Worm (Caenorhabditis elegans) whole organism, L4 larva: ENCODE results near the gene clec-175.
"Not testable (repeated sequence)": the region's sequence is repeated elsewhere in the genome, so short reads cannot be mapped to it uniquely, and the experiment has no call there.

ENCODE experiments used
- F49E8.2 ChIP-seq: sonication (generic microtip); optimal IDR thresholded peaks from 2 replicates; lab custom pipeline; 2016; ENCODE audit warnings: missing compliant biosample characterization, mild to moderate bottlenecking, missing genetic modification characterization, borderline replicate concordance
- R02D3.7 ChIP-seq: fragments of 150-350 bp; sonication (generic microtip); optimal IDR thresholded peaks from 3 replicates; lab custom pipeline; 2014; ENCODE audit warnings: missing biosample characterization, missing genetic modification characterization
- Y48G9A.11 ChIP-seq: fragments of 200-800 bp; sonication (Bioruptor generic); IDR thresholded peaks from 2 replicates; pipeline ENCODE4 v1.3.6; 2022; ENCODE audit warnings: missing genetic modification reagents, missing genetic modification characterization, missing compliant biosample characterization
- Y5F2A.4 ChIP-seq: fragments of 200-800 bp; sonication (Bioruptor generic); optimal IDR thresholded peaks from 2 replicates; lab custom pipeline; 2018; ENCODE audit warnings: mild to moderate bottlenecking, missing genetic modification characterization, missing compliant biosample characterization
- Y75B8A.6 ChIP-seq: fragments of 200-800 bp; sonication (Bioruptor generic); IDR thresholded peaks from 2 replicates; pipeline ENCODE4 v1.3.6; 2022; ENCODE audit warnings: missing genetic modification reagents, missing genetic modification characterization, missing compliant biosample characterization
- aha-1 ChIP-seq: fragments of 150-350 bp; peaks from one replicate; lab custom pipeline; 2014; ENCODE audit warnings: missing biosample characterization, missing genetic modification characterization
- ama-1 ChIP-seq: fragments of 150-350 bp; optimal IDR thresholded peaks from 2 replicates; lab custom pipeline; 2014; ENCODE audit warnings: inconsistent platforms, mixed read lengths
- arid-1 ChIP-seq: fragments of 200-800 bp; sonication (Bioruptor generic); conservative IDR thresholded peaks from 2 replicates; pipeline ENCODE4 v1.3.6; 2022; ENCODE audit warnings: missing genetic modification reagents, missing genetic modification characterization, missing compliant biosample characterization
- ceh-28 ChIP-seq: fragments of 150-350 bp; optimal IDR thresholded peaks from 2 replicates; lab custom pipeline; 2014; ENCODE audit warnings: missing biosample characterization, missing genetic modification reagents, missing genetic modification characterization
- ceh-44 ChIP-seq: fragments of 200-800 bp; sonication (Bioruptor generic); IDR thresholded peaks from 2 replicates; pipeline ENCODE4 v1.3.6; 2022; ENCODE audit warnings: missing genetic modification reagents, missing genetic modification characterization, missing compliant biosample characterization
- ceh-82 ChIP-seq: sonication (generic microtip); optimal IDR thresholded peaks from 2 replicates; lab custom pipeline; 2017; ENCODE audit warnings: missing biosample characterization, missing genetic modification characterization
- ctbp-1 ChIP-seq: fragments of 200-800 bp; sonication (Bioruptor generic); IDR thresholded peaks from 2 replicates; pipeline ENCODE4 v1.3.6; 2022; ENCODE audit warnings: missing genetic modification reagents, missing genetic modification characterization, missing compliant biosample characterization
- daf-16 ChIP-seq, 3 experiments: sonication (generic microtip); optimal IDR thresholded peaks; 2 replicates each; lab custom pipeline; 2016 to 2017; ENCODE audit warnings: missing genetic modification characterization in 3 of 3, missing genetic modification reagents in 3 of 3, mild to moderate bottlenecking in 2 of 3, missing compliant biosample characterization in 2 of 3, missing biosample characterization in 1 of 3, moderate library complexity in 1 of 3
- daf-19 ChIP-seq: fragments of 200-800 bp; sonication (Bioruptor generic); conservative IDR thresholded peaks from 2 replicates; pipeline ENCODE4 v1.3.6; 2022; ENCODE audit warnings: missing genetic modification characterization, missing compliant biosample characterization
- dmd-6 ChIP-seq: fragments of 200-800 bp; sonication (Bioruptor generic); IDR thresholded peaks from 2 replicates; pipeline ENCODE4 v1.3.6; 2022; ENCODE audit warnings: missing genetic modification reagents, missing genetic modification characterization, missing compliant biosample characterization
- dmd-8 ChIP-seq: fragments of 200-800 bp; sonication (Bioruptor generic); IDR thresholded peaks from 2 replicates; pipeline ENCODE4 v1.3.6; 2022; ENCODE audit warnings: missing genetic modification characterization, missing compliant biosample characterization
- duxl-1 ChIP-seq: sonication (generic microtip); optimal IDR thresholded peaks from 2 replicates; lab custom pipeline; 2016; ENCODE audit warnings: mild to moderate bottlenecking, missing genetic modification characterization, moderate library complexity, missing compliant biosample characterization; ENCODE audit not compliant: poor library complexity
- dve-1 ChIP-seq: sonication (generic microtip); optimal IDR thresholded peaks from 2 replicates; lab custom pipeline; 2017; ENCODE audit warnings: antibody characterized with exemption, mild to moderate bottlenecking, missing genetic modification characterization, missing compliant biosample characterization; ENCODE audit not compliant: insufficient read depth
- egl-27 ChIP-seq: sonication (generic microtip); optimal IDR thresholded peaks from 3 replicates; lab custom pipeline; 2017; ENCODE audit warnings: missing biosample characterization, missing genetic modification reagents, missing genetic modification characterization
- egl-43 ChIP-seq: fragments of 200-800 bp; sonication (Bioruptor generic); IDR thresholded peaks from 2 replicates; pipeline ENCODE4 v1.3.6; 2022; ENCODE audit warnings: missing genetic modification reagents, missing genetic modification characterization, missing compliant biosample characterization
- hlh-30 ChIP-seq: sonication (generic microtip); optimal IDR thresholded peaks from 2 replicates; lab custom pipeline; 2017; ENCODE audit warnings: antibody characterized with exemption, mild to moderate bottlenecking, missing genetic modification characterization, missing compliant biosample characterization; ENCODE audit not compliant: insufficient read depth
- lim-7 ChIP-seq: fragments of 200-800 bp; sonication (Bioruptor generic); IDR thresholded peaks from 2 replicates; pipeline ENCODE4 v1.3.6; 2022; ENCODE audit warnings: missing genetic modification characterization, missing compliant biosample characterization
- lin-38 ChIP-seq: fragments of 200-800 bp; sonication (Bioruptor generic); IDR thresholded peaks from 2 replicates; pipeline ENCODE4 v1.3.6; 2022; ENCODE audit warnings: missing genetic modification reagents, missing genetic modification characterization, missing compliant biosample characterization
- lin-39 ChIP-seq: fragments of 150-350 bp; optimal IDR thresholded peaks from 2 replicates; lab custom pipeline; 2014; ENCODE audit warnings: missing biosample characterization, missing genetic modification reagents, missing genetic modification characterization
- madf-5 ChIP-seq, 2 experiments: fragments of 200-800 bp; sonication (Bioruptor generic); IDR thresholded peaks; 2 replicates each; pipeline ENCODE4 v1.3.6; 2022; ENCODE audit warnings: missing compliant biosample characterization in 2 of 2, missing genetic modification characterization in 2 of 2
- mdl-1 ChIP-seq, 2 experiments: fragments of 150-350 bp in 1 of 2; sonication (generic microtip) in 1 of 2; optimal IDR thresholded peaks; 2 replicates each; lab custom pipeline; 2014 to 2017; ENCODE audit warnings: missing biosample characterization in 2 of 2, missing genetic modification characterization in 2 of 2
- mdt-29 ChIP-seq: fragments of 200-800 bp; sonication (Bioruptor generic); IDR thresholded peaks from 2 replicates; pipeline ENCODE4 v1.3.6; 2022; ENCODE audit warnings: missing genetic modification reagents, missing genetic modification characterization, missing compliant biosample characterization
- mep-1 ChIP-seq: fragments of 150-350 bp; sonication (generic microtip); optimal IDR thresholded peaks from 3 replicates; lab custom pipeline; 2014; ENCODE audit warnings: missing biosample characterization, missing genetic modification characterization
- mes-2 ChIP-seq: sonication (generic microtip); optimal IDR thresholded peaks from 2 replicates; lab custom pipeline; 2016; ENCODE audit warnings: missing genotype, mild to moderate bottlenecking, missing genetic modification characterization, missing compliant biosample characterization; ENCODE audit not compliant: poor library complexity, severe bottlenecking
- mxl-2 ChIP-seq: fragments of 200-800 bp; sonication (Bioruptor generic); conservative IDR thresholded peaks from 2 replicates; pipeline ENCODE4 v1.3.6; 2022; ENCODE audit warnings: missing genetic modification reagents, missing genetic modification characterization, missing compliant biosample characterization
- nhr-28 ChIP-seq: fragments of 150-350 bp; optimal IDR thresholded peaks from 2 replicates; lab custom pipeline; 2014; ENCODE audit warnings: missing biosample characterization, missing genetic modification characterization
- nhr-42 ChIP-seq: fragments of 200-800 bp; sonication (Bioruptor generic); IDR thresholded peaks from 2 replicates; pipeline ENCODE4 v1.3.6; 2022; ENCODE audit warnings: missing genetic modification characterization, missing compliant biosample characterization
- nhr-76 ChIP-seq: fragments of 150-350 bp; optimal IDR thresholded peaks from 2 replicates; lab custom pipeline; 2014; ENCODE audit warnings: missing biosample characterization, missing genetic modification characterization
- pha-4 ChIP-seq, 2 experiments: fragments of 150-350 bp in 1 of 2; fragments of 200-800 bp in 1 of 2; sonication (Bioruptor generic) in 1 of 2; IDR thresholded peaks in 1 of 2; optimal IDR thresholded peaks in 1 of 2; 2 replicates each; pipeline versions ENCODE4 v1.3.6 to Lab custom; 2014 to 2022; ENCODE audit warnings: missing genetic modification characterization in 2 of 2, missing genetic modification reagents in 2 of 2, missing biosample characterization in 1 of 2, missing compliant biosample characterization in 1 of 2
- php-3 ChIP-seq: fragments of 200-800 bp; sonication (Bioruptor generic); IDR thresholded peaks from 2 replicates; pipeline ENCODE4 v1.3.6; 2022; ENCODE audit warnings: missing genetic modification reagents, missing genetic modification characterization, missing compliant biosample characterization
- pqm-1 ChIP-seq: sonication (generic microtip); optimal IDR thresholded peaks from 2 replicates; lab custom pipeline; 2017; ENCODE audit warnings: missing biosample characterization, missing genetic modification characterization
- set-16 ChIP-seq: fragments of 200-800 bp; sonication (Bioruptor generic); IDR thresholded peaks from 2 replicates; pipeline ENCODE4 v1.3.6; 2022; ENCODE audit warnings: missing genetic modification reagents, missing genetic modification characterization, missing compliant biosample characterization
- snpc-1.2 ChIP-seq: fragments of 200-800 bp; sonication (Bioruptor generic); IDR thresholded peaks from 2 replicates; pipeline ENCODE4 v1.3.6; 2022; ENCODE audit warnings: missing genetic modification reagents, missing genetic modification characterization, missing compliant biosample characterization
- spr-1 ChIP-seq: sonication (generic microtip); optimal IDR thresholded peaks from 2 replicates; lab custom pipeline; 2016; ENCODE audit warnings: mild to moderate bottlenecking, missing genetic modification characterization, missing compliant biosample characterization
- unc-130 ChIP-seq: sonication (generic microtip); optimal IDR thresholded peaks from 2 replicates; lab custom pipeline; 2016; ENCODE audit warnings: missing genetic modification reagents, missing genetic modification characterization, missing compliant biosample characterization
- zfp-3 ChIP-seq: fragments of 200-800 bp; sonication (Bioruptor generic); conservative IDR thresholded peaks from 2 replicates; pipeline ENCODE4 v1.3.6; 2022; ENCODE audit warnings: missing genetic modification reagents, missing genetic modification characterization, missing compliant biosample characterization
- zip-11 ChIP-seq: fragments of 200-800 bp; sonication (Bioruptor generic); IDR thresholded peaks from 2 replicates; pipeline ENCODE4 v1.3.6; 2022; ENCODE audit warnings: missing genetic modification characterization, missing compliant biosample characterization

Gene clec-175

DNA sequence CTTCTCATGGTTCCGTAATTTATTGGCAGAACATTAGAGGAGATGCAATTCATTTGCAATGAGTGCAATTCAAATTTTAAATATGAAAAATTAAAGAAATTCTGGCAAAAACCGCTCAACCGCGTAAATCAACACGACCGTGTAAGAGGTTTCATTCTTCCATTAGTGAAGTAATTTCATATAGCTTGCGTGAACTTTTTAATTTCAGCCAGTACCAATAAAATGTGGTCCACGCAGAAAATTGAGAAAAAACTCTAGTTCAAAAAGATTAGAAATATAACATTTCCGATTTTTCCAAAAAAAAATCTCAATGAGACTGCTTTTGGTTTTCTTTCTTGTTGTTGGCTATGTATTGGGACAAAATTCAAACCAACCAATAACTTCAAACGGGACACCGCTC is at the start of gene clec-175:
Gene clec-175, plus strand, starts transcription at position 301 of the 400 bp plus-strand sequence.
- no peak for TF ChIP-seq nhr-28 (tag; lab: Kevin White, UChicago)
- no peak for TF ChIP-seq ceh-82 (tag; lab: Kevin White, UChicago)
- no peak for TF ChIP-seq Y75B8A.6
- no peak for TF ChIP-seq zip-11 (GFP tag; lab: Robert Waterston, UW)
- no peak for TF ChIP-seq lin-39
- no peak for TF ChIP-seq hlh-30 (tag; lab: Kevin White, UChicago)
- no peak for TF ChIP-seq spr-1 (tag; lab: Kevin White, UChicago)
- TF ChIP-seq nhr-76 (tag; lab: Kevin White, UChicago): no peak
- no peak for TF ChIP-seq lim-7 (GFP tag; lab: Robert Waterston, UW)

DNA sequence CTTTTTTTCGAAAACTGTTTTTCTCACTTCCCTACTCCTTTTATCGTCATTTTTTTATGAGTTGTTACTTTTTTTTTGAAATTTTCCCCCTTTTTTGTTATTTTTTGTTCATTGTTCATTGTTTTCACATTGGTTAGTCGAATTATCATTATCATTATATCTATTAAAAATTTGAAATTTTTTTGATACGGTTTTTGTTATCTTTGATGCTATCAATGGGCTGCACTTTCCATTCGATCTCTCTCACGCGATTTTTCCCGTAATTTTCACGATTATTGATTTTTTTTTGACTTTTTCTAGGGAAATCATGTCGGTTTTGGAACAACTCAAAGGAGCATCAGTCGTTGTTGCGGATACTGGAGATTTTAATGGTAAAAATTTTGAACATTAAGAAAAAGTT is 35.8 kb upstream of the clec-175 start, which contains the start of gene tald-1:
Gene tald-1, plus strand, starts transcription at position 301 of the 400 bp plus-strand sequence.
- TF ChIP-seq nhr-28 (tag; lab: Kevin White, UChicago) (no peak), mdl-1 (tag; optimal IDR thresholded peaks at IDR 0.05; lab: Kevin White, UChicago) (no peak), pqm-1 (tag; lab: Kevin White, UChicago) (peak; percentile 38), ama-1 (lab: Kevin White, UChicago) (no peak), dve-1 (peak; percentile 5), php-3 (GFP tag; lab: Robert Waterston, UW) (0 out of 2 replicates have a peak, but pooled peaks have one; percentile 13), aha-1 (tag; lab: Kevin White, UChicago) (no peak), egl-27 (tag; lab: Kevin White, UChicago) (no peak), R02D3.7 (no peak), ceh-28 (peak; percentile 38), daf-16 (GFP tag; optimal IDR thresholded peaks at IDR 0.05; lab: Kevin White, UChicago) (no peak), daf-16 (tag; optimal IDR thresholded peaks at IDR 0.05; lab: Kevin White, UChicago) (peak; percentile 0), mep-1 (tag; lab: Kevin White, UChicago) (no peak), snpc-1.2 (GFP tag; lab: Robert Waterston, UW) (peak; percentile 25; the same call in 1 of the 2 replicates), set-16 (GFP tag; lab: Robert Waterston, UW) (no peak), mxl-2 (GFP tag; lab: Robert Waterston, UW) (no peak)

DNA sequence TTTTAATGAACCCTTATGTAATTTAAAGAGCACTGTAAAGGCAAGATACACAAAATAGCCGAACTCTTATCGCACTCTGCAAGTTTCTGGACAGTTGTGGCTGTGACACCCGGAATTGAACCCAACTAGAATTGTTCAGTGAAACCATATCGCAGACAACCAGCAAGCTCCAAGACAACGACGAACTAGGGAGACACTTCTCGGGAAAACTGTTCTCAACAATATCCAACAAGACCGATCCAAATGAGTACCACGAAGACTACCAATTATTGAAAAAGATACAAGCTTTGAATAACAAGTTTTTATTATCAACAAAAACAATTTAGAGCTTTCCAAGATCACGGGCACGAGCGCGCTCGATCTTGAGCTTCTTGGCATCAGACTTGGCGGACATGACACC is 33.3 kb upstream of the clec-175 start:
- TF ChIP-seq ctbp-1: peak; percentile 54; the same call in 1 of the 2 replicates
- peak; percentile 3 for TF ChIP-seq Y5F2A.4 (GFP tag; lab: Kevin White, UChicago)
- TF ChIP-seq F49E8.2: peak; percentile 85
- peak; percentile 77; the same call in 1 of the 2 replicates for TF ChIP-seq daf-19 (GFP tag; lab: Robert Waterston, UW)
- peak; percentile 13; the same call in 1 of the 2 replicates for TF ChIP-seq dmd-6 (GFP tag; lab: Robert Waterston, UW)
- peak; percentile 5; the same call in 1 of the 2 replicates for TF ChIP-seq egl-43 (GFP tag; lab: Robert Waterston, UW)
- TF ChIP-seq snpc-1.2 (GFP tag; lab: Robert Waterston, UW): peak; percentile 90
- peak; percentile 87 for TF ChIP-seq lin-38 (GFP tag; lab: Robert Waterston, UW)
- TF ChIP-seq unc-130 (GFP tag; lab: Kevin White, UChicago): peak; percentile 19
- peak; percentile 57 for TF ChIP-seq pha-4 (GFP tag; IDR thresholded peaks at IDR 0.05; lab: Robert Waterston, UW)
- TF ChIP-seq pha-4 (tag; optimal IDR thresholded peaks at IDR 0.05; lab: Kevin White, UChicago): not testable (repeated sequence)
- peak; percentile 48; the same call in 1 of the 2 replicates for TF ChIP-seq zfp-3
- TF ChIP-seq arid-1: peak; percentile 60; the same call in 1 of the 2 replicates
- peak; percentile 38; the same call in 1 of the 2 replicates for TF ChIP-seq ceh-44 (GFP tag; lab: Robert Waterston, UW)
- TF ChIP-seq mes-2 (tag; lab: Kevin White, UChicago): peak; percentile 24
- peak; percentile 28 for TF ChIP-seq ama-1 (lab: Kevin White, UChicago)
- TF ChIP-seq mxl-2 (GFP tag; lab: Robert Waterston, UW): 0 out of 2 replicates have a peak, but pooled peaks have one; percentile 30
- TF ChIP-seq lim-7 (GFP tag; lab: Robert Waterston, UW): 0 out of 2 replicates have a peak, but pooled peaks have one; percentile 46
- TF ChIP-seq madf-5 (GFP tag; IDR thresholded peaks at IDR 0.05; lab: Robert Waterston, UW): 0 out of 4 replicates have a peak, but pooled peaks of 1 of the 2 experiments have one; percentile 60
- TF ChIP-seq Y48G9A.11: peak; percentile 79
- TF ChIP-seq dmd-8 (GFP tag; lab: Robert Waterston, UW): peak; percentile 77; the same call in 1 of the 2 replicates
- TF ChIP-seq nhr-42 (GFP tag; lab: Robert Waterston, UW): 0 out of 2 replicates have a peak, but pooled peaks have one; percentile 43
- TF ChIP-seq mdt-29 (GFP tag; lab: Robert Waterston, UW): peak; percentile 40; the same call in 1 of the 2 replicates
- TF ChIP-seq duxl-1 (tag; lab: Kevin White, UChicago): peak; percentile 40
